Worm (Caenorhabditis elegans) whole organism, L1 larva: Measurements from ENCODE around the gene glr-8.

ENCODE experiments used
- fos-1 ChIP-seq: fragments of 150-350 bp; optimal IDR thresholded peaks from 2 replicates; lab custom pipeline; 2014; ENCODE audit warnings: missing biosample characterization, missing genetic modification characterization
- pag-3 ChIP-seq: sonication (generic microtip); optimal IDR thresholded peaks from 2 replicates; lab custom pipeline; 2017; ENCODE audit warnings: missing genetic modification characterization, mild to moderate bottlenecking, missing compliant biosample characterization, antibody characterized with exemption, borderline replicate concordance; ENCODE audit not compliant: insufficient read depth
- unc-62 ChIP-seq: fragments of 150-350 bp; optimal IDR thresholded peaks from 2 replicates; lab custom pipeline; 2014; ENCODE audit warnings: missing biosample characterization, missing genetic modification reagents, missing genetic modification characterization
- zag-1 ChIP-seq: fragments of 150-350 bp; optimal IDR thresholded peaks from 2 replicates; lab custom pipeline; 2014; ENCODE audit warnings: missing biosample characterization, missing genetic modification characterization

DNA sequence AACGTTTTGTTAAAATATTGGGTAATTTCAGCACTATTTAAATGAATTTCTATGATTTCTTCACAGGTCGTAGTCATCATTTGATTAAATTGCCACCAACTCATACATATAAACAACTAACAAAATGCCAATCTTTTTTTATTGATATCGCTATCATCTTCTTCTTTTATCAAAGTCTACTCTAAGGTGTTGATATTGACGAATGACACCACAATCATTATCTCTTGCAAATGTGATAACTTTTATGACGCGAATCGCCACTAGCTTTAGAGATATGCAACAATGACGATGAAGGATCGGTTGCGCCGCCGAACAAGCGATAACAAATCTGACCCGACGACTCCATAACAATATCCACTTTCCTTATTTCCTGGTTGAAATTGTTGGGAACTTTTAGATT, 8.7 kb downstream of the glr-8 start:
- TF ChIP-seq zag-1 (tag; lab: Kevin White, UChicago) (no peak), fos-1 (tag; lab: Kevin White, UChicago) (no peak), pag-3 (tag; lab: Kevin White, UChicago) (no peak), unc-62 (GFP tag; lab: Kevin White, UChicago) (no peak)
